Worm (Caenorhabditis elegans) whole organism, L4 larva: ENCODE data around the gene ins-11.

Source experiments
- F37D6.2 ChIP-seq: sonication (generic microtip); optimal IDR thresholded peaks from 2 replicates; lab custom pipeline; 2016; ENCODE audit warnings: mild to moderate bottlenecking, missing genetic modification characterization, missing compliant biosample characterization
- F44E2.7 ChIP-seq: fragments of 200-800 bp; sonication (Bioruptor generic); IDR thresholded peaks from 2 replicates; pipeline ENCODE4 v2.1.2; 2022; ENCODE audit warnings: missing genetic modification characterization, missing compliant biosample characterization
- R02D3.7 ChIP-seq: fragments of 150-350 bp; sonication (generic microtip); optimal IDR thresholded peaks from 3 replicates; lab custom pipeline; 2014; ENCODE audit warnings: missing biosample characterization, missing genetic modification characterization
- T20F7.1 ChIP-seq: fragments of 200-800 bp; sonication (Bioruptor generic); optimal IDR thresholded peaks from 2 replicates; lab custom pipeline; 2018; ENCODE audit warnings: mild to moderate bottlenecking, missing genetic modification characterization, missing compliant biosample characterization
- T26A8.4 ChIP-seq: fragments of 200-800 bp; sonication (Bioruptor generic); IDR thresholded peaks from 2 replicates; pipeline ENCODE4 v1.3.6; 2022; ENCODE audit warnings: missing genetic modification characterization, missing compliant biosample characterization
- Y75B8A.6 ChIP-seq: fragments of 200-800 bp; sonication (Bioruptor generic); IDR thresholded peaks from 2 replicates; pipeline ENCODE4 v1.3.6; 2022; ENCODE audit warnings: missing genetic modification reagents, missing genetic modification characterization, missing compliant biosample characterization
- ZK337.2 ChIP-seq: fragments of 200-800 bp; sonication (Bioruptor generic); IDR thresholded peaks from 2 replicates; pipeline ENCODE4 v1.3.6; 2022; ENCODE audit warnings: missing genetic modification reagents, missing genetic modification characterization, missing compliant biosample characterization
- aha-1 ChIP-seq: fragments of 150-350 bp; peaks from one replicate; lab custom pipeline; 2014; ENCODE audit warnings: missing biosample characterization, missing genetic modification characterization
- aly-2 ChIP-seq: sonication (generic microtip); optimal IDR thresholded peaks from 2 replicates; lab custom pipeline; 2018; ENCODE audit warnings: missing biosample characterization, missing genetic modification characterization
- ama-1 ChIP-seq: fragments of 150-350 bp; optimal IDR thresholded peaks from 2 replicates; lab custom pipeline; 2014; ENCODE audit warnings: inconsistent platforms, mixed read lengths
- arid-1 ChIP-seq: fragments of 200-800 bp; sonication (Bioruptor generic); conservative IDR thresholded peaks from 2 replicates; pipeline ENCODE4 v1.3.6; 2022; ENCODE audit warnings: missing genetic modification reagents, missing genetic modification characterization, missing compliant biosample characterization
- attf-4 ChIP-seq: sonication (generic microtip); optimal IDR thresholded peaks from 3 replicates; lab custom pipeline; 2017; ENCODE audit warnings: missing biosample characterization, missing genetic modification characterization
- ceh-20 ChIP-seq: fragments of 200-800 bp; sonication (Bioruptor generic); IDR thresholded peaks from 2 replicates; pipeline ENCODE4 v1.3.6; 2022; ENCODE audit warnings: missing genetic modification reagents, missing genetic modification characterization, missing compliant biosample characterization
- ceh-82 ChIP-seq: sonication (generic microtip); optimal IDR thresholded peaks from 2 replicates; lab custom pipeline; 2017; ENCODE audit warnings: missing biosample characterization, missing genetic modification characterization
- cey-2 ChIP-seq: sonication (generic microtip); optimal IDR thresholded peaks from 3 replicates; lab custom pipeline; 2017; ENCODE audit warnings: missing genetic modification characterization, mild to moderate bottlenecking, missing compliant biosample characterization, antibody characterized with exemption, borderline replicate concordance; ENCODE audit not compliant: insufficient read depth
- daf-19 ChIP-seq: fragments of 200-800 bp; sonication (Bioruptor generic); conservative IDR thresholded peaks from 2 replicates; pipeline ENCODE4 v1.3.6; 2022; ENCODE audit warnings: missing genetic modification characterization, missing compliant biosample characterization
- daf-8 ChIP-seq: fragments of 200-800 bp; sonication (Bioruptor generic); IDR thresholded peaks from 2 replicates; pipeline ENCODE4 v1.3.6; 2022; ENCODE audit warnings: missing genetic modification characterization, missing compliant biosample characterization
- dmd-8 ChIP-seq: fragments of 200-800 bp; sonication (Bioruptor generic); IDR thresholded peaks from 2 replicates; pipeline ENCODE4 v1.3.6; 2022; ENCODE audit warnings: missing genetic modification characterization, missing compliant biosample characterization
- dmd-9 ChIP-seq: fragments of 200-800 bp; sonication (Bioruptor generic); IDR thresholded peaks from 2 replicates; pipeline ENCODE4 v1.3.6; 2022; ENCODE audit warnings: missing genetic modification reagents, missing genetic modification characterization, missing compliant biosample characterization
- dve-1 ChIP-seq: sonication (generic microtip); optimal IDR thresholded peaks from 2 replicates; lab custom pipeline; 2017; ENCODE audit warnings: antibody characterized with exemption, mild to moderate bottlenecking, missing genetic modification characterization, missing compliant biosample characterization; ENCODE audit not compliant: insufficient read depth
- egl-27 ChIP-seq: sonication (generic microtip); optimal IDR thresholded peaks from 3 replicates; lab custom pipeline; 2017; ENCODE audit warnings: missing biosample characterization, missing genetic modification reagents, missing genetic modification characterization
- fkh-10 ChIP-seq: fragments of 150-350 bp; optimal IDR thresholded peaks from 2 replicates; lab custom pipeline; 2014; ENCODE audit warnings: missing biosample characterization, missing genetic modification reagents, missing genetic modification characterization
- gei-8 ChIP-seq: fragments of 200-800 bp; sonication (Bioruptor generic); optimal IDR thresholded peaks from 2 replicates; lab custom pipeline; 2018; ENCODE audit warnings: mild to moderate bottlenecking, missing genetic modification characterization, missing compliant biosample characterization
- hlh-30 ChIP-seq: sonication (generic microtip); optimal IDR thresholded peaks from 2 replicates; lab custom pipeline; 2017; ENCODE audit warnings: antibody characterized with exemption, mild to moderate bottlenecking, missing genetic modification characterization, missing compliant biosample characterization; ENCODE audit not compliant: insufficient read depth
- hmg-1.1 ChIP-seq: fragments of 200-800 bp; sonication (Bioruptor generic); IDR thresholded peaks from 2 replicates; pipeline ENCODE4 v1.3.6; 2022; ENCODE audit warnings: missing genetic modification reagents, missing genetic modification characterization, missing compliant biosample characterization
- lim-7 ChIP-seq: fragments of 200-800 bp; sonication (Bioruptor generic); IDR thresholded peaks from 2 replicates; pipeline ENCODE4 v1.3.6; 2022; ENCODE audit warnings: missing genetic modification characterization, missing compliant biosample characterization
- lin-38 ChIP-seq: fragments of 200-800 bp; sonication (Bioruptor generic); IDR thresholded peaks from 2 replicates; pipeline ENCODE4 v1.3.6; 2022; ENCODE audit warnings: missing genetic modification reagents, missing genetic modification characterization, missing compliant biosample characterization
- lin-39 ChIP-seq: fragments of 150-350 bp; optimal IDR thresholded peaks from 2 replicates; lab custom pipeline; 2014; ENCODE audit warnings: missing biosample characterization, missing genetic modification reagents, missing genetic modification characterization
- lsy-2 ChIP-seq, 2 experiments: fragments of 150-350 bp in 1 of 2; sonication (generic microtip) in 1 of 2; optimal IDR thresholded peaks; 2 replicates each; lab custom pipeline; 2014 to 2017; ENCODE audit warnings: missing biosample characterization in 2 of 2, missing genetic modification characterization in 2 of 2
- madf-9 ChIP-seq: fragments of 200-800 bp; sonication (Bioruptor generic); conservative IDR thresholded peaks from 2 replicates; pipeline ENCODE4 v1.3.6; 2022; ENCODE audit warnings: missing genetic modification reagents, missing genetic modification characterization, missing compliant biosample characterization
- mdl-1 ChIP-seq, 2 experiments: fragments of 150-350 bp in 1 of 2; sonication (generic microtip) in 1 of 2; optimal IDR thresholded peaks; 2 replicates each; lab custom pipeline; 2014 to 2017; ENCODE audit warnings: missing biosample characterization in 2 of 2, missing genetic modification characterization in 2 of 2
- mep-1 ChIP-seq: fragments of 150-350 bp; sonication (generic microtip); optimal IDR thresholded peaks from 3 replicates; lab custom pipeline; 2014; ENCODE audit warnings: missing biosample characterization, missing genetic modification characterization
- mxl-2 ChIP-seq: fragments of 200-800 bp; sonication (Bioruptor generic); conservative IDR thresholded peaks from 2 replicates; pipeline ENCODE4 v1.3.6; 2022; ENCODE audit warnings: missing genetic modification reagents, missing genetic modification characterization, missing compliant biosample characterization
- nhr-102 ChIP-seq: sonication (generic microtip); optimal IDR thresholded peaks from 2 replicates; lab custom pipeline; 2016; ENCODE audit warnings: mild to moderate bottlenecking, missing genetic modification characterization, moderate library complexity, missing compliant biosample characterization
- nhr-11 ChIP-seq: fragments of 150-350 bp; optimal IDR thresholded peaks from 2 replicates; lab custom pipeline; 2014; ENCODE audit warnings: missing biosample characterization, missing genetic modification characterization
- nhr-111 ChIP-seq: fragments of 200-800 bp; sonication (Bioruptor generic); optimal IDR thresholded peaks from 2 replicates; lab custom pipeline; 2018; ENCODE audit warnings: mild to moderate bottlenecking, missing genetic modification characterization, missing compliant biosample characterization
- nhr-237 ChIP-seq: sonication (generic microtip); optimal IDR thresholded peaks from 2 replicates; lab custom pipeline; 2017; ENCODE audit warnings: missing biosample characterization, missing genetic modification characterization
- nhr-25 ChIP-seq: sonication (generic microtip); optimal IDR thresholded peaks from 2 replicates; lab custom pipeline; 2017; ENCODE audit warnings: missing genetic modification characterization, mild to moderate bottlenecking, missing compliant biosample characterization, antibody characterized with exemption, moderate library complexity, borderline replicate concordance; ENCODE audit not compliant: insufficient read depth
- nhr-42 ChIP-seq: fragments of 200-800 bp; sonication (Bioruptor generic); IDR thresholded peaks from 2 replicates; pipeline ENCODE4 v1.3.6; 2022; ENCODE audit warnings: missing genetic modification characterization, missing compliant biosample characterization
- nhr-6 ChIP-seq: fragments of 150-350 bp; optimal IDR thresholded peaks from 2 replicates; lab custom pipeline; 2014; ENCODE audit warnings: missing biosample characterization, missing genetic modification characterization
- nhr-76 ChIP-seq: fragments of 150-350 bp; optimal IDR thresholded peaks from 2 replicates; lab custom pipeline; 2014; ENCODE audit warnings: missing biosample characterization, missing genetic modification characterization
- pqm-1 ChIP-seq: sonication (generic microtip); optimal IDR thresholded peaks from 2 replicates; lab custom pipeline; 2017; ENCODE audit warnings: missing biosample characterization, missing genetic modification characterization
- saeg-2 ChIP-seq: fragments of 200-800 bp; sonication (Bioruptor generic); IDR thresholded peaks from 2 replicates; pipeline ENCODE4 v1.3.6; 2022; ENCODE audit warnings: missing genetic modification reagents, missing genetic modification characterization, missing compliant biosample characterization
- sdz-12 ChIP-seq: fragments of 200-800 bp; sonication (Bioruptor generic); optimal IDR thresholded peaks from 2 replicates; lab custom pipeline; 2018; ENCODE audit warnings: mild to moderate bottlenecking, missing genetic modification characterization, missing compliant biosample characterization
- skn-1 ChIP-seq: fragments of 150-350 bp; optimal IDR thresholded peaks from 2 replicates; lab custom pipeline; 2014; ENCODE audit warnings: missing biosample characterization, missing genetic modification characterization
- snpc-4 ChIP-seq: fragments of 150-350 bp; optimal IDR thresholded peaks from 2 replicates; lab custom pipeline; 2014; ENCODE audit warnings: missing biosample characterization, missing genetic modification characterization
- spr-3 ChIP-seq: fragments of 200-800 bp; sonication (Bioruptor generic); optimal IDR thresholded peaks from 2 replicates; lab custom pipeline; 2018; ENCODE audit warnings: mild to moderate bottlenecking, missing genetic modification characterization, missing compliant biosample characterization
- zfp-2 ChIP-seq: sonication (generic microtip); optimal IDR thresholded peaks from 2 replicates; lab custom pipeline; 2016; ENCODE audit warnings: mild to moderate bottlenecking, missing genetic modification characterization, missing compliant biosample characterization
- zip-11 ChIP-seq: fragments of 200-800 bp; sonication (Bioruptor generic); IDR thresholded peaks from 2 replicates; pipeline ENCODE4 v1.3.6; 2022; ENCODE audit warnings: missing genetic modification characterization, missing compliant biosample characterization
- zip-2 ChIP-seq: fragments of 150-350 bp; optimal IDR thresholded peaks from 2 replicates; lab custom pipeline; 2014; ENCODE audit warnings: missing biosample characterization, missing genetic modification characterization
- ztf-11 ChIP-seq: fragments of 150-350 bp; optimal IDR thresholded peaks from 2 replicates; lab custom pipeline; 2014; ENCODE audit warnings: missing biosample characterization, missing genetic modification characterization

ins-11 gene

DNA sequence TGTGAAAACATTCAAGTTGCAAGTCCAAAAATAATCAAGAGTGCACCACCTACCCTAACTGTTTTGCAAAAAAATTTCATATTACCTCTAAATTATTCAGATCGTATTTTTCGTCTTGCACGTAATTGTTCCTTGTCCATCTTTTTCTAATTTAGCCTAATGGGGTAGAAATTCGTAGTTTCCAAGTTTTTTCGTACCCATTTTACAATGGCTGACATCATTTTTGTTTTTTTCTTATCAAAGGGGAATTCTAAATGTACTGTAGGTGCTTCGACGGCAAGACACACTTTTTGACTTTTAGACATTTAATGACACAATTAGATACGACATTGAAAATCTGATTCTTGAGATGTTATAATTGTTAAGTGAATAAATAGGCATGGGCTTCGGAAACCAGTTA, 47.9 kb downstream of the ins-11 start:
- TF ChIP-seq saeg-2 (GFP tag; lab: Robert Waterston, UW) (no peak), snpc-4 (tag; lab: Kevin White, UChicago) (no peak), pqm-1 (tag; lab: Kevin White, UChicago) (no peak), lsy-2 (tag; optimal IDR thresholded peaks at IDR 0.05; lab: Kevin White, UChicago) (no peak), nhr-25 (tag; lab: Kevin White, UChicago) (no peak), nhr-11 (no peak), mdl-1 (tag; optimal IDR thresholded peaks at IDR 0.05; lab: Kevin White, UChicago) (no peak)

DNA sequence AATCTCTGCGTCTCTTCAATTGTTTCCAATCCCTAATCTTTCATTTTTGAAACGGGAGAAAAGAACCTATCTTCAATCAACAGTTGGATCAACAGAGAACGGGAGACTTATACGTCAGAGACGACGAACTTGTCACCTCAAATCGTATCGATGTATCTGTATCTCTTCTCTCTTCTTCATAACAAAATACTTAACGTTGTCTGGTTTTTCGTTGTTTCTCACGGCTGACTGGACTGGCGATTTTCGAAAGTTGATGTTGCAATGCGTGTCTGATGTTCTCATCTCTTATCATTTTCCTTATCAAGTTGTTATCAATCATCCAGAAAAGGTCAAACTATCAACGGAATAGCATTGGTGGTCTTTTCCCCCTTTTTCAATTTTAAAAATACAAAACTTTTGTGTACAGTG, 49.0 kb downstream of the ins-11 start:
- TF ChIP-seq nhr-102 (tag; lab: Kevin White, UChicago) (no peak), nhr-76 (tag; lab: Kevin White, UChicago) (peak; percentile 51), nhr-111 (GFP tag; lab: Kevin White, UChicago) (no peak), lin-38 (GFP tag; lab: Robert Waterston, UW) (no peak), ZK337.2 (GFP tag; lab: Robert Waterston, UW) (no peak), snpc-4 (tag; lab: Kevin White, UChicago) (no peak), attf-4 (no peak), nhr-237 (tag; lab: Kevin White, UChicago) (peak; percentile 21), Y75B8A.6 (no peak), spr-3 (GFP tag; lab: Kevin White, UChicago) (no peak), ceh-82 (tag; lab: Kevin White, UChicago) (no peak), aly-2 (tag; lab: Kevin White, UChicago) (no peak), mxl-2 (GFP tag; lab: Robert Waterston, UW) (no peak), hlh-30 (tag; lab: Kevin White, UChicago) (no peak), ama-1 (lab: Kevin White, UChicago) (no peak), ceh-20 (no peak), daf-19 (no peak), T26A8.4 (GFP tag; lab: Robert Waterston, UW) (no peak), gei-8 (GFP tag; lab: Kevin White, UChicago) (no peak), sdz-12 (GFP tag; lab: Kevin White, UChicago) (no peak), dmd-9 (GFP tag; lab: Robert Waterston, UW) (no peak), lim-7 (GFP tag; lab: Robert Waterston, UW) (no peak), skn-1 (tag; lab: Kevin White, UChicago) (no peak), zip-11 (GFP tag; lab: Robert Waterston, UW) (no peak), F37D6.2 (tag; lab: Kevin White, UChicago) (no peak), egl-27 (tag; lab: Kevin White, UChicago) (no peak), fkh-10 (no peak), aha-1 (tag; lab: Kevin White, UChicago) (peak; percentile 98), madf-9 (GFP tag; lab: Robert Waterston, UW) (no peak), nhr-42 (GFP tag; lab: Robert Waterston, UW) (no peak), daf-8 (GFP tag; lab: Robert Waterston, UW) (no peak), R02D3.7 (tag; lab: Kevin White, UChicago) (no peak), arid-1 (no peak), dve-1 (tag; lab: Kevin White, UChicago) (peak; percentile 68), zfp-2 (tag; lab: Kevin White, UChicago) (no peak), F44E2.7 (GFP tag; lab: Robert Waterston, UW) (no peak), mep-1 (tag; lab: Kevin White, UChicago) (peak; percentile 72), saeg-2 (GFP tag; lab: Robert Waterston, UW) (no peak), zip-2 (tag; lab: Kevin White, UChicago) (no peak), cey-2 (tag; lab: Kevin White, UChicago) (peak; percentile 41), ztf-11 (tag; lab: Kevin White, UChicago) (no peak), lin-39 (no peak), hmg-1.1 (no peak), nhr-6 (peak; percentile 47), T20F7.1 (GFP tag; lab: Kevin White, UChicago) (no peak), dmd-8 (GFP tag; lab: Robert Waterston, UW) (no peak)
